Fruit fly (Drosophila melanogaster): Measurements from ENCODE around the gene CG10375.

CG10375 gene

dm6 chr3R:23729066-23729465 is 38.4 kb upstream of the CG10375 start (continued):
- no peak for TF ChIP-seq CG42726 (GFP tag; IDR thresholded peaks at IDR 0.05; ENCODE audit: partially characterized antibody)
- peak; percentile 47 for TF ChIP-seq Fer3 (tag; optimal IDR thresholded peaks at IDR 0.05)
- no peak for TF ChIP-seq Nf-YB (GFP tag; optimal IDR thresholded peaks at IDR 0.05)
- TF ChIP-seq dan (GFP tag; IDR thresholded peaks at IDR 0.05), result no peak
- peak; percentile 82 for TF ChIP-seq Fer1 (GFP tag; optimal IDR thresholded peaks at IDR 0.05)
- peak; percentile 2 for TF ChIP-seq CG2116 (GFP tag; optimal IDR thresholded peaks at IDR 0.05)
- TF ChIP-seq tup (GFP tag; optimal IDR thresholded peaks at IDR 0.05), result peak; percentile 40
- peak; percentile 65 for TF ChIP-seq PHDP (tag; optimal IDR thresholded peaks at IDR 0.05)
- peak; percentile 7 for TF ChIP-seq mam (GFP tag; optimal IDR thresholded peaks at IDR 0.05)
- TF ChIP-seq nau (GFP tag; optimal IDR thresholded peaks at IDR 0.05), result peak; percentile 38
- TF ChIP-seq CG2120 (GFP tag; optimal IDR thresholded peaks at IDR 0.05), result peak; percentile 46
- no peak for TF ChIP-seq CG34224 (GFP tag; IDR thresholded peaks at IDR 0.05; ENCODE audit: partially characterized antibody)
- peak; percentile 67 for TF ChIP-seq CG2678 (tag; optimal IDR thresholded peaks at IDR 0.05)
- no peak for TF ChIP-seq cg (GFP tag; optimal IDR thresholded peaks at IDR 0.05)
- TF ChIP-seq bowl (GFP tag; IDR thresholded peaks at IDR 0.05), result no peak
- no peak for TF ChIP-seq CG6175 (GFP tag; IDR thresholded peaks at IDR 0.05)
- peak; percentile 35 for TF ChIP-seq eyg (GFP tag; optimal IDR thresholded peaks at IDR 0.05)
- TF ChIP-seq ssp (GFP tag; IDR thresholded peaks at IDR 0.05), result no peak
- TF ChIP-seq CG6683 (GFP tag; optimal IDR thresholded peaks at IDR 0.05), result peak; percentile 39
- peak; percentile 52 for TF ChIP-seq pho (GFP tag; optimal IDR thresholded peaks at IDR 0.05)
- peak; percentile 54 for TF ChIP-seq CG18619 (GFP tag; optimal IDR thresholded peaks at IDR 0.05)
- no peak for TF ChIP-seq CG32767 (GFP tag; IDR thresholded peaks at IDR 0.05)
- no peak for TF ChIP-seq maf-S (GFP tag; optimal IDR thresholded peaks at IDR 0.05)
- TF ChIP-seq CG6854 (GFP tag; optimal IDR thresholded peaks at IDR 0.05), result peak; percentile 55
- peak; percentile 43 for TF ChIP-seq grn (GFP tag; optimal IDR thresholded peaks at IDR 0.05)
- peak; percentile 9 for TF ChIP-seq gem (tag; optimal IDR thresholded peaks at IDR 0.05)
- TF ChIP-seq Hey (tag; optimal IDR thresholded peaks at IDR 0.05), result peak; percentile 57
- TF ChIP-seq CG17359 (tag; optimal IDR thresholded peaks at IDR 0.05), result peak; percentile 8
- TF ChIP-seq ap (GFP tag; IDR thresholded peaks at IDR 0.05), result no peak
- no peak for TF ChIP-seq sens-2 (GFP tag; IDR thresholded peaks at IDR 0.05)
- TF ChIP-seq fru (optimal IDR thresholded peaks at IDR 0.05), result no peak
- TF ChIP-seq tio (GFP tag; optimal IDR thresholded peaks at IDR 0.05), result no peak
- no peak for TF ChIP-seq ase (GFP tag; IDR thresholded peaks at IDR 0.05)
- no peak for TF ChIP-seq tx (GFP tag; optimal IDR thresholded peaks at IDR 0.05)
- peak; percentile 79 for TF ChIP-seq CG34376 (GFP tag; optimal IDR thresholded peaks at IDR 0.05)
- peak; percentile 62 for TF ChIP-seq Meics (GFP tag; optimal IDR thresholded peaks at IDR 0.05)
- TF ChIP-seq C15 (GFP tag; IDR thresholded peaks at IDR 0.05), result no peak
- TF ChIP-seq CG4424 (GFP tag; optimal IDR thresholded peaks at IDR 0.05), result no peak
- TF ChIP-seq CG17328 (GFP tag; IDR thresholded peaks at IDR 0.05), result no peak
- TF ChIP-seq CG11456 (GFP tag; IDR thresholded peaks at IDR 0.05), result no peak; the same call in 2 of the 3 replicates
- TF ChIP-seq bsh (GFP tag; optimal IDR thresholded peaks at IDR 0.05), result peak in 1 of 2 experiments; percentile 24
- peak; percentile 37 for TF ChIP-seq CG31365 (tag; optimal IDR thresholded peaks at IDR 0.05)
- peak; percentile 3 for TF ChIP-seq vfl (GFP tag; optimal IDR thresholded peaks at IDR 0.05)

All from whole organism, embryonic.